Worm (Caenorhabditis elegans) whole organism, L4 larva: ENCODE data around the gene mig-10.

Source experiments
- F37D6.2 ChIP-seq: sonication (generic microtip); optimal IDR thresholded peaks from 2 replicates; lab custom pipeline; 2016; ENCODE audit warnings: mild to moderate bottlenecking, missing genetic modification characterization, missing compliant biosample characterization
- Y105C5A.15 ChIP-seq: fragments of 200-800 bp; sonication (Bioruptor generic); IDR thresholded peaks from 2 replicates; pipeline ENCODE4 v1.3.6; 2022; ENCODE audit warnings: missing genetic modification characterization, missing compliant biosample characterization
- ZK337.2 ChIP-seq: fragments of 200-800 bp; sonication (Bioruptor generic); IDR thresholded peaks from 2 replicates; pipeline ENCODE4 v1.3.6; 2022; ENCODE audit warnings: missing genetic modification reagents, missing genetic modification characterization, missing compliant biosample characterization
- ces-1 ChIP-seq: fragments of 150-350 bp; sonication (generic microtip); optimal IDR thresholded peaks from 4 replicates; lab custom pipeline; 2014; ENCODE audit warnings: missing biosample characterization, missing genetic modification reagents, missing genetic modification characterization
- nhr-76 ChIP-seq: fragments of 150-350 bp; optimal IDR thresholded peaks from 2 replicates; lab custom pipeline; 2014; ENCODE audit warnings: missing biosample characterization, missing genetic modification characterization
- tra-1 ChIP-seq: fragments of 200-800 bp; sonication (Bioruptor generic); IDR thresholded peaks from 2 replicates; pipeline ENCODE4 v1.3.6; 2022; ENCODE audit warnings: missing genetic modification reagents, missing genetic modification characterization, missing compliant biosample characterization
- unc-62 ChIP-seq, 3 experiments: fragments of 150-350 bp in 1 of 3; sonication (generic microtip); optimal IDR thresholded peaks in 2 of 3; peaks in 1 of 3; 1 replicate in 1 of 3; 2 replicates in 2 of 3; lab custom pipeline; 2014 to 2017; ENCODE audit warnings: missing biosample characterization in 3 of 3, missing genetic modification characterization in 3 of 3, missing genetic modification reagents in 3 of 3, missing genotype in 1 of 3

DNA sequence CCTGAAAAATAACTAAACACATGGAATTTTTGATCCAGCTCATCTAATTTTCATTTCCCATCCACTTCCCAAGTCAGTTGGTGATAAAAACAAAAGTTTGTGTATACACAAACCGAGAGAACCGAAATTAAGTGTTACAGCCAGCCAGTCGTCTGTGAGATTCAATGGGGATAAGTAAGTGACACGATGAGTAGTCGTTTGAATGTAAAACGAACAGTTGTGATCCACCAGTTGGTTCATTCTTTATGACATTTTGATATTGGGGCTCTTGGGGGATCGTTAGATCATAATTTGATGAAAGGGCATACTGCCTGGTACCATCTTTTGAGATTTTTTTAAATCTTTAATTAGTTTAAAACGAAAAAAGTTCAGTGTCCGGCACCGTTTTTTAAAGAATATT is 7.9 kb downstream of the mig-10 start:
- TF ChIP-seq unc-62 (GFP tag; optimal IDR thresholded peaks at IDR 0.05 in 1 of 2; lab: Kevin White, UChicago): no peak
- no peak for TF ChIP-seq unc-62 (tag; optimal IDR thresholded peaks at IDR 0.05; lab: Kevin White, UChicago)
- TF ChIP-seq nhr-76: no peak
- no peak for TF ChIP-seq ces-1 (GFP tag; lab: Kevin White, UChicago)
- TF ChIP-seq tra-1: no peak
- TF ChIP-seq ZK337.2 (GFP tag; lab: Robert Waterston, UW): no peak
- TF ChIP-seq F37D6.2: no peak
- TF ChIP-seq Y105C5A.15 (GFP tag; lab: Robert Waterston, UW): no peak
